Worm (Caenorhabditis elegans): ENCODE results near the gene F02D10.3.
A peak's percentile ranks its signal among the peaks of the same experiment; 100 is the strongest.
"Not testable (repeated sequence)": the region's sequence is repeated elsewhere in the genome, so short reads cannot be mapped to it uniquely, and the experiment has no call there.

F02D10.3 gene

ce11 chrX:13456442-13456841 is 6.0 kb downstream of the F02D10.3 start, which contains the start of gene flr-1:
flr-1 (minus strand) TSS chrX:13456542.
- no peak for TF ChIP-seq ZK185.1 (tag; optimal IDR thresholded peaks at IDR 0.05; ENCODE audit: poor library complexity, severe bottlenecking)
- no peak for TF ChIP-seq attf-5 (GFP tag; optimal IDR thresholded peaks at IDR 0.05)
- no peak for TF ChIP-seq atf-7 (tag; optimal IDR thresholded peaks at IDR 0.05)
- TF ChIP-seq sdz-38 (tag; optimal IDR thresholded peaks at IDR 0.05), result no peak
- TF ChIP-seq tlf-1 (GFP tag; optimal IDR thresholded peaks at IDR 0.05), result no peak
- no peak for TF ChIP-seq lin-40 (tag; optimal IDR thresholded peaks at IDR 0.05)
- TF ChIP-seq F57C9.4 (tag; optimal IDR thresholded peaks at IDR 0.05), result no peak
- TF ChIP-seq lsy-27 (tag; optimal IDR thresholded peaks at IDR 0.05; ENCODE audit: borderline replicate concordance, insufficient read depth), result no peak
- no peak for TF ChIP-seq mxl-1 (tag; optimal IDR thresholded peaks at IDR 0.05)
- no peak for TF ChIP-seq lir-1 (GFP tag; conservative IDR thresholded peaks at IDR 0.05)

- TF ChIP-seq cebp-1 (GFP tag; IDR thresholded peaks at IDR 0.05) (no peak), cebp-1 (tag; optimal IDR thresholded peaks at IDR 0.05) (no peak), efl-1 (GFP tag; optimal IDR thresholded peaks at IDR 0.05) (peak; percentile 14)
These were observed 10.8 kb downstream of the F02D10.3 start, which contains the start of gene F02D10.6 for ce11 chrX:13451578-13451977. F02D10.6 (minus strand) TSS chrX:13451678.

- TF ChIP-seq cebp-1 (GFP tag; IDR thresholded peaks at IDR 0.05) (peak; percentile 51), sea-2 (GFP tag; IDR thresholded peaks at IDR 0.05) (peak; percentile 55; the same call in 1 of the 2 replicates), lag-1 (GFP tag; IDR thresholded peaks at IDR 0.05) (0 out of 2 replicates have a peak, but pooled peaks have one; percentile 7), ceh-100 (GFP tag; IDR thresholded peaks at IDR 0.05) (0 out of 2 replicates have a peak, but pooled peaks have one; percentile 25), let-526 (GFP tag; IDR thresholded peaks at IDR 0.05) (peak; percentile 56; the same call in 1 of the 2 replicates), pbrm-1 (GFP tag; IDR thresholded peaks at IDR 0.05) (peak; percentile 92), Y53G8AR.9 (GFP tag; conservative IDR thresholded peaks at IDR 0.05) (peak; percentile 80), mes-4 (tag; optimal IDR thresholded peaks at IDR 0.05) (peak; percentile 81), attf-6 (GFP tag; IDR thresholded peaks at IDR 0.05) (peak; percentile 50; the same call in 1 of the 2 replicates), ekl-4 (GFP tag; IDR thresholded peaks at IDR 0.05) (peak; percentile 67), lir-1 (GFP tag; conservative IDR thresholded peaks at IDR 0.05) (peak; percentile 48; the same call in 1 of the 2 replicates), nfyb-1 (GFP tag; IDR thresholded peaks at IDR 0.05) (peak; percentile 81), fkh-3 (tag; optimal IDR thresholded peaks at IDR 0.05) (peak; percentile 72), egrh-3 (GFP tag; IDR thresholded peaks at IDR 0.05) (peak; percentile 47; the same call in 1 of the 2 replicates), tlf-1 (GFP tag; optimal IDR thresholded peaks at IDR 0.05) (peak; percentile 54), ztf-18 (tag; optimal IDR thresholded peaks at IDR 0.05) (peak; percentile 76), F49E8.2 (tag; optimal IDR thresholded peaks at IDR 0.05; ENCODE audit: insufficient read depth) (peak; percentile 44), T26A5.8 (tag; optimal IDR thresholded peaks at IDR 0.05) (peak; percentile 89), K12H6.12 (tag; optimal IDR thresholded peaks at IDR 0.05) (peak; percentile 69), tbx-9 (tag; optimal IDR thresholded peaks at IDR 0.05; ENCODE audit: borderline replicate concordance) (peak; percentile 15), madf-3 (GFP tag; IDR thresholded peaks at IDR 0.05) (0 out of 2 replicates have a peak, but pooled peaks have one; percentile 56), nhr-179 (tag; optimal IDR thresholded peaks at IDR 0.05) (peak; percentile 71), ztf-22 (GFP tag; optimal IDR thresholded peaks at IDR 0.05) (peak; percentile 25), lin-54 (GFP tag; optimal IDR thresholded peaks at IDR 0.05) (peak; percentile 52), ceh-27 (GFP tag; optimal IDR thresholded peaks at IDR 0.05) (peak; percentile 62), B0261.1 (tag; optimal IDR thresholded peaks at IDR 0.05) (peak; percentile 98), hmg-1.2 (GFP tag; IDR thresholded peaks at IDR 0.05) (peak; percentile 84), ZK185.1 (tag; optimal IDR thresholded peaks at IDR 0.05; ENCODE audit: poor library complexity, severe bottlenecking) (peak; percentile 76), dox-1 (GFP tag; IDR thresholded peaks at IDR 0.05) (peak; percentile 93; the same call in 1 of the 2 replicates), nhr-27 (tag; optimal IDR thresholded peaks at IDR 0.05) (peak; percentile 51), lsl-1 (GFP tag; optimal IDR thresholded peaks at IDR 0.05) (peak; percentile 10), zim-3 (tag; optimal IDR thresholded peaks at IDR 0.05) (peak; percentile 56), madf-10 (tag; optimal IDR thresholded peaks at IDR 0.05) (peak; percentile 88), egl-18 (GFP tag; IDR thresholded peaks at IDR 0.05) (peak; percentile 76)
- not testable (repeated sequence) for TF ChIP-seq cebp-1 (tag; optimal IDR thresholded peaks at IDR 0.05)
These were observed 13.7 kb downstream of the F02D10.3 start for ce11 chrX:13448665-13449099.
